Worm (Caenorhabditis elegans): ENCODE data around the gene gpr-1.

The gpr-1 gene

ce11 chrIII:8594088-8594487, 34.6 kb upstream of the gpr-1 start:
- TF ChIP-seq hnd-1 (tag; optimal IDR thresholded peaks at IDR 0.05), result no peak
- no peak for TF ChIP-seq tbx-11 (GFP tag; IDR thresholded peaks at IDR 0.05)
- no peak for TF ChIP-seq sea-1 (GFP tag; conservative IDR thresholded peaks at IDR 0.05)
- TF ChIP-seq ceh-36 (tag; optimal IDR thresholded peaks at IDR 0.05), result no peak
- TF ChIP-seq scrt-1 (GFP tag; IDR thresholded peaks at IDR 0.05), result no peak
- TF ChIP-seq ets-7 (tag; optimal IDR thresholded peaks at IDR 0.05), result no peak
- no peak for TF ChIP-seq tbx-37 (GFP tag; conservative IDR thresholded peaks at IDR 0.05)
- TF ChIP-seq flt-1 (GFP tag; IDR thresholded peaks at IDR 0.05), result no peak
- no peak for TF ChIP-seq hmbx-1 (tag; optimal IDR thresholded peaks at IDR 0.05)
- TF ChIP-seq aly-1 (tag; optimal IDR thresholded peaks at IDR 0.05), result no peak
- no peak for TF ChIP-seq ama-1 (optimal IDR thresholded peaks at IDR 0.05)
- no peak for TF ChIP-seq F13C5.2 (tag; optimal IDR thresholded peaks at IDR 0.05)
- TF ChIP-seq B0310.2 (tag; optimal IDR thresholded peaks at IDR 0.05), result no peak
- TF ChIP-seq ceh-13 (GFP tag; optimal IDR thresholded peaks at IDR 0.05), result no peak
- no peak for TF ChIP-seq hmg-4 (GFP tag; optimal IDR thresholded peaks at IDR 0.05)
- TF ChIP-seq tra-4 (tag; optimal IDR thresholded peaks at IDR 0.05), result no peak
- TF ChIP-seq pes-1 (GFP tag; IDR thresholded peaks at IDR 0.05), result no peak

DNA sequence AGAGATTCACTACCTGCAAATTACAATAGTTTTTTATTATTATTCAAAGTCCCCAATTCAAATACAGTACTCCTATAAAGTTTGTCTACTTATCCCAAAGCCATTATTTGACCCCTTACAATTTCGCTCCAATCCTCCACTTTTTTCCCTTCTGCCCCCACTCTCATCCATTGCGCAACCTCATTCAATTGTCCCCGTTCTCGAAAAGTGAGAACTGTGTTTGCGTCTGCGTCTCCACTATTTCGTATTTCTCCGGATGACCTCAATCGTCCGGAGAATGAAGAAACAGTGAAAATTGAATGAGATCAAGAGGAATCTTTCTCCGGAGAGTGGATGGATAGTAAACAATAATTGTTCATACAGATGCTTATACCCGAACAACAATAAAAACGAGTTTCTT, 32.0 kb upstream of the gpr-1 start:
- no peak for TF ChIP-seq ceh-13 (GFP tag; optimal IDR thresholded peaks at IDR 0.05)
- no peak for TF ChIP-seq tbx-37 (GFP tag; conservative IDR thresholded peaks at IDR 0.05)
- no peak for TF ChIP-seq tbx-11 (GFP tag; IDR thresholded peaks at IDR 0.05)
- no peak for TF ChIP-seq ceh-36 (tag; optimal IDR thresholded peaks at IDR 0.05)
- no peak for TF ChIP-seq hnd-1 (tag; optimal IDR thresholded peaks at IDR 0.05)
- no peak for TF ChIP-seq hmg-4 (GFP tag; optimal IDR thresholded peaks at IDR 0.05)
- no peak for TF ChIP-seq hmbx-1 (tag; optimal IDR thresholded peaks at IDR 0.05)
- no peak for TF ChIP-seq pes-1 (GFP tag; IDR thresholded peaks at IDR 0.05)
- TF ChIP-seq aly-1 (tag; optimal IDR thresholded peaks at IDR 0.05), result no peak
- TF ChIP-seq scrt-1 (GFP tag; IDR thresholded peaks at IDR 0.05), result no peak
- no peak for TF ChIP-seq F13C5.2 (tag; optimal IDR thresholded peaks at IDR 0.05)
- no peak for TF ChIP-seq B0310.2 (tag; optimal IDR thresholded peaks at IDR 0.05)
- no peak for TF ChIP-seq ets-7 (tag; optimal IDR thresholded peaks at IDR 0.05)
- no peak for TF ChIP-seq sea-1 (GFP tag; conservative IDR thresholded peaks at IDR 0.05)
- no peak for TF ChIP-seq ama-1 (optimal IDR thresholded peaks at IDR 0.05)

- no peak for TF ChIP-seq tbx-11 (GFP tag; IDR thresholded peaks at IDR 0.05)
- no peak for TF ChIP-seq tbx-37 (GFP tag; conservative IDR thresholded peaks at IDR 0.05)
- TF ChIP-seq hmbx-1 (tag; optimal IDR thresholded peaks at IDR 0.05), result no peak
- TF ChIP-seq flt-1 (GFP tag; IDR thresholded peaks at IDR 0.05), result no peak
- no peak for TF ChIP-seq ets-7 (tag; optimal IDR thresholded peaks at IDR 0.05)
- no peak for TF ChIP-seq pes-1 (GFP tag; IDR thresholded peaks at IDR 0.05)
- TF ChIP-seq aly-1 (tag; optimal IDR thresholded peaks at IDR 0.05), result no peak
Measured at ce11 chrIII:8597770-8598169, 31.0 kb upstream of the gpr-1 start, which contains the start of gene ztf-30. ztf-30 (minus strand) TSS chrIII:8597870.

DNA sequence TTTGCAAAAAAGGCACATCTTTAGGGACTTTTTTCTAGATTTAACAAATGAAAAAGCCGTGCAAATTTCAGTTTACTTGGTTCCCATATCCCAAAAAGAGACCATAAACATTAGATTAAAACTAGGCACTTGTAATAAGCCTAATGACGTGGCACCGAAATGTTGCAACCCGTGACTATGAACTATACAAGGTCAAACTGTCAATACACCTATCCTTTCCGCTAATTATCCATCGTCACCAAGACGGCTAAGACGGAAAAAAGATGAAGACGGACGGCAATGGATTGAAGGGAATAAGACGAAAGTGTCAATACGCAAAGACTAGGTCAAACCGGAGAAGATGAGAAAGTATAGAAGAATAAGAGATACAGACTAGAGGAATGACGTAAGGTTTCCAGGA, 29.8 kb upstream of the gpr-1 start:
- TF ChIP-seq ceh-36 (tag; optimal IDR thresholded peaks at IDR 0.05) (no peak), hnd-1 (tag; optimal IDR thresholded peaks at IDR 0.05) (no peak)

DNA sequence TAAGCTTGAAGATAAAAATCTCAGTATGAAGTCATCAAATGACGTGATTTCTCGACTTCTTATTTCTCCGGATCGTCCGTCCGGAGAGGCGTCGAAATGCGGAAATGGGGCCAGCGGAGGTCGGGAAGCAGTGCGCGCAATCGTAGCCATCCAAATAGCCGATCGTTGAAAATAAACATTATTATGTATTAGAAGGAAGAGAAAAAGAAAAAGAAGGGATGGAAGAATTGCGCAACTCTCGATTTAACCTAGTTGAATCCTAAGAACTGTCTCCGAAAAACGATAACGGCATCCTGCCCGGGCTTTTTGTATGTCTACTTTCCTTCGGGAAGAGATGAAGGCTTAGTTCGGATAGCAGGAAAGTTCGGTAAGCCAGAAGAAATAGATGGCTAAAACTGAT, 26.6 kb upstream of the gpr-1 start:
- TF ChIP-seq ceh-36 (tag; optimal IDR thresholded peaks at IDR 0.05) (no peak), sea-1 (GFP tag; conservative IDR thresholded peaks at IDR 0.05) (no peak), B0310.2 (tag; optimal IDR thresholded peaks at IDR 0.05) (no peak), hmbx-1 (tag; optimal IDR thresholded peaks at IDR 0.05) (no peak), tbx-11 (GFP tag; IDR thresholded peaks at IDR 0.05) (no peak), flt-1 (GFP tag; IDR thresholded peaks at IDR 0.05) (no peak), scrt-1 (GFP tag; IDR thresholded peaks at IDR 0.05) (no peak), ama-1 (optimal IDR thresholded peaks at IDR 0.05) (no peak), F13C5.2 (tag; optimal IDR thresholded peaks at IDR 0.05) (no peak), hnd-1 (tag; optimal IDR thresholded peaks at IDR 0.05) (no peak), aly-1 (tag; optimal IDR thresholded peaks at IDR 0.05) (no peak), tra-4 (tag; optimal IDR thresholded peaks at IDR 0.05) (no peak), ets-7 (tag; optimal IDR thresholded peaks at IDR 0.05) (no peak), ceh-13 (GFP tag; optimal IDR thresholded peaks at IDR 0.05) (no peak), hmg-4 (GFP tag; optimal IDR thresholded peaks at IDR 0.05) (no peak), tbx-37 (GFP tag; conservative IDR thresholded peaks at IDR 0.05) (no peak)

DNA sequence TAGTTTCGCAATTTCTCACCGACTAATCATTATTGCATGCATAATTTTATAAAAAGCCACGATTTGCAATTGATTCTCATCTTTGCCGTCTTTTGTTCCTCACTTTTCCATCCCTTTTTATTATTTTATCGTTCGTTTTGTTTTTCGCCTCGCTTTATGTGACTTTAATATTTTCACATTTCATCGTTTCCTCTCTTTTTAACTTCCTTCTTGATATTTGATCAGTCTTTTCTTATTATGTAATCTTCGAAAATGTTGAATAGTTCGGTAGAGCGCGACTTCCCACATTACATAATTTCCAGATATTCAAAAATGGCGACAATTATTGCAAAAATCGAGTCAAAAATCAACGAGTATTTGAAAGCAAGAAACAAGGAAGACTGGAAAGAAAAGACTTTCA, 23.2 kb upstream of the gpr-1 start, which contains the start of gene C06E1.1:
Gene C06E1.1 (plus strand): TSS at position 301 of the 400 bp plus-strand sequence.
- no peak for TF ChIP-seq flt-1 (GFP tag; IDR thresholded peaks at IDR 0.05)

DNA sequence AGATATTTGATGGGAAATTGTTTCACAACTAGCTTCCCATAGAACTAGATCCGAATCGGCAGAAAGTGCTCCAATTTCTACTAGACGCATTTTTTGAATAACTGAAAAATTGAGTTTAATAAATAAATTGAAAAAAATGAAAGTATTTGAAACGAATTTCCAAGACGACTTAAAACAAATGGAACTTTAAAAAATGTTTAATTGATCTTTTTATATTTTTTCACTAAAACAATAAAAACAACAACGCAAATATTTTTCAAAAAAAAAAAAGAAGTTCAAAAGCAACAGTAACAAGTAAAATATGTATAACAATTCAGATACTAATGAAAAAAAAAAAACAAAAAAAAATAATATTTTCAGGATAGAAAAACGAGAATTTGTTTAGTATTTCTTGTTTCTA, 19.0 kb upstream of the gpr-1 start, which contains the start of gene C06E1.9:
Gene C06E1.9 (minus strand): TSS at position 101 of the 400 bp plus-strand sequence.
- no peak for TF ChIP-seq hmg-4 (GFP tag; optimal IDR thresholded peaks at IDR 0.05)
- no peak for TF ChIP-seq tbx-11 (GFP tag; IDR thresholded peaks at IDR 0.05)
- TF ChIP-seq ceh-13 (GFP tag; optimal IDR thresholded peaks at IDR 0.05), result no peak
- TF ChIP-seq scrt-1 (GFP tag; IDR thresholded peaks at IDR 0.05), result no peak

DNA sequence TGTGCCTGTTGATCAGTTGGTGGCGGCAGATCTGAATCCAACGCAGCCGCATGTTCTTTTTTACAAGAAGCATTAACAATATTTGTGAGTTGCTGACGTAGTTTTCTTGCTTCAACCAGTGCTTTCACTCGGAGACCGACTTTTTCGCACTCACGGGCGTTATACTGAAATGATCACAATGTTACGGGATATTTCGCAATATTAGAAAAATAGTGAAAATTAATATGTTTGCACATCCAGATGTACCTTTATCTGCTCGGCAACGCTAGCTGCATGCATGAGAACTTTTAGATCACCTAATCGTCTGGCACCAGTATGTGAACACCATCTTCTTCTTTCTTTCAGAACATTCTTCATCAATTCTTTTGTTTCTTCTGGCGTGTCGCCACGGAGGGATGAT, 17.4 kb upstream of the gpr-1 start:
- TF ChIP-seq ets-7 (tag; optimal IDR thresholded peaks at IDR 0.05) (no peak), tra-4 (tag; optimal IDR thresholded peaks at IDR 0.05) (no peak), hnd-1 (tag; optimal IDR thresholded peaks at IDR 0.05) (no peak), tbx-37 (GFP tag; conservative IDR thresholded peaks at IDR 0.05) (no peak), aly-1 (tag; optimal IDR thresholded peaks at IDR 0.05) (no peak), F13C5.2 (tag; optimal IDR thresholded peaks at IDR 0.05) (no peak), pes-1 (GFP tag; IDR thresholded peaks at IDR 0.05) (no peak), hmbx-1 (tag; optimal IDR thresholded peaks at IDR 0.05) (no peak), sea-1 (GFP tag; conservative IDR thresholded peaks at IDR 0.05) (no peak), flt-1 (GFP tag; IDR thresholded peaks at IDR 0.05) (no peak), tbx-11 (GFP tag; IDR thresholded peaks at IDR 0.05) (no peak), hmg-4 (GFP tag; optimal IDR thresholded peaks at IDR 0.05) (no peak), ama-1 (optimal IDR thresholded peaks at IDR 0.05) (no peak), B0310.2 (tag; optimal IDR thresholded peaks at IDR 0.05) (no peak), ceh-13 (GFP tag; optimal IDR thresholded peaks at IDR 0.05) (no peak), scrt-1 (GFP tag; IDR thresholded peaks at IDR 0.05) (no peak), ceh-36 (tag; optimal IDR thresholded peaks at IDR 0.05) (no peak)
